Fruit fly (Drosophila melanogaster) whole organism, pupa: ENCODE results near the gene CG4953.

Source experiments
- CG32121 ChIP-seq: fragments of 200-800 bp; sonication (Bioruptor generic); IDR thresholded peaks from 2 replicates; pipeline ENCODE4 v1.3.6; 2022; ENCODE audit warnings: missing biosample characterization, missing genetic modification characterization
- CG4496 ChIP-seq: fragments of 200-800 bp; sonication (Bioruptor generic); IDR thresholded peaks from 3 replicates; pipeline ENCODE4 v1.3.6; 2022; ENCODE audit warnings: missing biosample characterization, missing genetic modification characterization
- CG8159 ChIP-seq: fragments of 200-800 bp; sonication (Bioruptor generic); optimal IDR thresholded peaks from 3 replicates; lab custom pipeline; 2018; ENCODE audit warnings: missing biosample characterization, mild to moderate bottlenecking, missing genetic modification characterization, moderate library complexity
- Snoo ChIP-seq: fragments of 200-800 bp; sonication (Bioruptor generic); optimal IDR thresholded peaks from 3 replicates; lab custom pipeline; 2017; ENCODE audit warnings: missing biosample characterization, mild to moderate bottlenecking, missing genetic modification characterization, inconsistent platforms

DNA sequence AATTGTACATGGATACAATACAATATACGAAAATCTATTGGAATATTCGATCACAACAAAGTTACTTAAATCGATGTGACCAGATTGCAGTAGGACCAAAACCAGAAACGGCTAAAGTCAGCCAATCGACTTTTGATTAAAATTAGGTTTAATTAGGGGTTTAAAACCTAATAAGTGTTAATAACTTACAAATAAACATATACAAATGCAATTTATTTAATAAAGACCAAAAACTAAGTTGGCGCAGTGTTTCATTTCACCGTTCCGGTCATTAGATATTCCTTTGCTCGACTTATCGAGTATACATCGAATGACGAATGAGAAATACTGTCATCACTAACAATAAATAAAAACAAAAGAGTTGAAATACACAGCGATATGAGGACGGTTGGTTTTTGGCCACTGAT lies 16.1 kb upstream of the CG4953 start, which contains the start of the genes bsk and CG31717:
- TF ChIP-seq CG8159 (tag; lab: Kevin White, UChicago) (no peak), CG32121 (GFP tag; lab: Robert Waterston, UW) (no peak), CG4496 (GFP tag; lab: Robert Waterston, UW) (no peak), Snoo (no peak)
